Fruit fly (Drosophila melanogaster): ENCODE measurements around the gene Rop.
A peak's percentile ranks its signal among the peaks of the same experiment; 100 is the strongest.

Gene Rop

dm6 chr3L:4157852-4158251 lies 19.1 kb upstream of the Rop start:
- TF ChIP-seq HmgD (GFP tag; optimal IDR thresholded peaks at IDR 0.05) (no peak), CG5180 (GFP tag; optimal IDR thresholded peaks at IDR 0.05) (no peak), cato (GFP tag; optimal IDR thresholded peaks at IDR 0.05; ENCODE audit: borderline replicate concordance) (no peak), sim (GFP tag; IDR thresholded peaks at IDR 0.05) (no peak), CG15269 (tag; optimal IDR thresholded peaks at IDR 0.05) (no peak), en (GFP tag; optimal IDR thresholded peaks at IDR 0.05) (no peak), E2f2 (GFP tag; IDR thresholded peaks at IDR 0.05) (no peak), CG15514 (GFP tag; optimal IDR thresholded peaks at IDR 0.05) (no peak), vvl (GFP tag; IDR thresholded peaks at IDR 0.05) (peak; percentile 19; the same call in 1 of the 2 replicates), gt (GFP tag; IDR thresholded peaks at IDR 0.05) (no peak), scrt (GFP tag; optimal IDR thresholded peaks at IDR 0.05) (no peak), wor (GFP tag; IDR thresholded peaks at IDR 0.05) (no peak), Atf3 (GFP tag; optimal IDR thresholded peaks at IDR 0.05) (no peak), crol (GFP tag; IDR thresholded peaks at IDR 0.05) (peak; percentile 78), CG14441 (GFP tag; IDR thresholded peaks at IDR 0.05) (no peak)

dm6 chr3L:4148406-4148975 lies 9.7 kb upstream of the Rop start, which contains the start of gene CG1299:
Gene CG1299 (plus strand): TSS chr3L:4148696.
- TF ChIP-seq CG10321 (GFP tag; IDR thresholded peaks at IDR 0.05) (no peak), ham (GFP tag; IDR thresholded peaks at IDR 0.05) (0 out of 2 replicates have a peak, but pooled peaks have one; percentile 31), CG6854 (GFP tag; optimal IDR thresholded peaks at IDR 0.05) (no peak), CG17359 (tag; optimal IDR thresholded peaks at IDR 0.05) (no peak), CG14441 (GFP tag; IDR thresholded peaks at IDR 0.05) (no peak), Trl (optimal IDR thresholded peaks at IDR 0.05) (peak; percentile 18 to 32), Trl (GFP tag; optimal IDR thresholded peaks at IDR 0.05) (no peak), CG11456 (GFP tag; IDR thresholded peaks at IDR 0.05) (0 out of 3 replicates have a peak, but pooled peaks have one; percentile 41), CG1603 (tag; optimal IDR thresholded peaks at IDR 0.05) (no peak), Spps (tag; optimal IDR thresholded peaks at IDR 0.05) (no peak), dm (GFP tag; optimal IDR thresholded peaks at IDR 0.05) (no peak), bbx (GFP tag; IDR thresholded peaks at IDR 0.05; ENCODE audit: partially characterized antibody) (no peak), Med (GFP tag) (peak; percentile 73), ssp (GFP tag; IDR thresholded peaks at IDR 0.05) (no peak), insv (GFP tag; optimal IDR thresholded peaks at IDR 0.05) (no peak), CG11696 (GFP tag; IDR thresholded peaks at IDR 0.05) (no peak), CG12769 (tag; optimal IDR thresholded peaks at IDR 0.05) (peak; percentile 67), CG13287 (GFP tag; IDR thresholded peaks at IDR 0.05; ENCODE audit: partially characterized antibody) (peak; percentile 12; the same call in 1 of the 2 replicates), CG6254 (GFP tag; optimal IDR thresholded peaks at IDR 0.05) (no peak), Sry-δ (GFP tag; optimal IDR thresholded peaks at IDR 0.05) (no peak), vvl (GFP tag; IDR thresholded peaks at IDR 0.05) (0 out of 2 replicates have a peak, but pooled peaks have one; percentile 21), HmgD (GFP tag; optimal IDR thresholded peaks at IDR 0.05) (no peak), unc-4 (GFP tag; IDR thresholded peaks at IDR 0.05; ENCODE audit: partially characterized antibody) (0 out of 2 replicates have a peak, but pooled peaks have one; percentile 17), ken (GFP tag; IDR thresholded peaks at IDR 0.05) (no peak), cato (GFP tag; optimal IDR thresholded peaks at IDR 0.05; ENCODE audit: borderline replicate concordance) (no peak), dmrt99B (tag; optimal IDR thresholded peaks at IDR 0.05) (no peak), CG17361 (GFP tag; IDR thresholded peaks at IDR 0.05) (no peak), CG15011 (GFP tag; optimal IDR thresholded peaks at IDR 0.05) (no peak), CG7928 (GFP tag; optimal IDR thresholded peaks at IDR 0.05) (no peak), ranshi (GFP tag; IDR thresholded peaks at IDR 0.05) (no peak), Oaz (GFP tag; IDR thresholded peaks at IDR 0.05) (no peak), NC2β (GFP tag; optimal IDR thresholded peaks at IDR 0.05) (no peak), cad (GFP tag; optimal IDR thresholded peaks at IDR 0.05) (no peak), Lim3 (GFP tag; IDR thresholded peaks at IDR 0.05) (no peak), Deaf1 (tag; optimal IDR thresholded peaks at IDR 0.05) (peak; percentile 92), CG34376 (GFP tag; optimal IDR thresholded peaks at IDR 0.05) (no peak), crol (GFP tag; IDR thresholded peaks at IDR 0.05) (no peak), Opbp (GFP tag; IDR thresholded peaks at IDR 0.05; ENCODE audit: partially characterized antibody) (no peak), ara (GFP tag; IDR thresholded peaks at IDR 0.05) (no peak)
